Fruit fly (Drosophila melanogaster) whole organism, adult: ENCODE measurements around the gene CG2964.

Experiments used
- CG12768 ChIP-seq: fragments of 200-800 bp; sonication (Bioruptor generic); optimal IDR thresholded peaks from 2 replicates; lab custom pipeline; 2017; ENCODE audit warnings: missing biosample characterization, missing genetic modification characterization, mild to moderate bottlenecking, moderate library complexity, missing genetic modification reagents
- CG14711 ChIP-seq: fragments of 200-800 bp; sonication (Bioruptor generic); optimal IDR thresholded peaks from 2 replicates; lab custom pipeline; 2018; ENCODE audit warnings: missing biosample characterization, mild to moderate bottlenecking, missing genetic modification characterization, moderate library complexity
- CG33017 ChIP-seq: fragments of 200-800 bp; sonication (Bioruptor generic); optimal IDR thresholded peaks from 2 replicates; lab custom pipeline; 2018; ENCODE audit warnings: missing biosample characterization, mild to moderate bottlenecking, missing genetic modification characterization, moderate library complexity
- CG7045 ChIP-seq: fragments of 200-800 bp; sonication (Bioruptor generic); optimal IDR thresholded peaks from 2 replicates; lab custom pipeline; 2017; ENCODE audit warnings: missing biosample characterization, mild to moderate bottlenecking, missing genetic modification characterization
- Clk ChIP-seq: fragments of 200-800 bp; sonication (Bioruptor generic); optimal IDR thresholded peaks from 2 replicates; lab custom pipeline; 2017; ENCODE audit warnings: missing biosample characterization, missing genetic modification characterization

dm6 chr2L:2812137-2812536 lies at the start of gene CG2964:
- TF ChIP-seq CG12768 (no peak), CG14711 (no peak), CG33017 (tag; lab: Kevin White, UChicago) (no peak), Clk (no peak), CG7045 (GFP tag; lab: Kevin White, UChicago) (no peak)
